Worm (Caenorhabditis elegans) whole organism, young adult: Measurements from ENCODE around the gene Y38E10A.2.

Source experiments
- F57C9.4 ChIP-seq: sonication (generic microtip); optimal IDR thresholded peaks from 2 replicates; lab custom pipeline; 2017; ENCODE audit warnings: mild to moderate bottlenecking, missing genetic modification characterization, missing compliant biosample characterization
- lin-40 ChIP-seq: sonication (generic microtip); optimal IDR thresholded peaks from 2 replicates; lab custom pipeline; 2016; ENCODE audit warnings: missing genetic modification characterization, mild to moderate bottlenecking, missing compliant biosample characterization, missing genotype, missing genetic modification reagents
- tbx-9 ChIP-seq: sonication (generic microtip); optimal IDR thresholded peaks from 2 replicates; lab custom pipeline; 2016; ENCODE audit warnings: borderline replicate concordance, missing genetic modification characterization, inconsistent platforms, missing compliant biosample characterization
- unc-62 ChIP-seq: fragments of 150-350 bp; optimal IDR thresholded peaks from 2 replicates; lab custom pipeline; 2014; ENCODE audit warnings: missing biosample characterization, missing genetic modification reagents, missing genetic modification characterization

DNA sequence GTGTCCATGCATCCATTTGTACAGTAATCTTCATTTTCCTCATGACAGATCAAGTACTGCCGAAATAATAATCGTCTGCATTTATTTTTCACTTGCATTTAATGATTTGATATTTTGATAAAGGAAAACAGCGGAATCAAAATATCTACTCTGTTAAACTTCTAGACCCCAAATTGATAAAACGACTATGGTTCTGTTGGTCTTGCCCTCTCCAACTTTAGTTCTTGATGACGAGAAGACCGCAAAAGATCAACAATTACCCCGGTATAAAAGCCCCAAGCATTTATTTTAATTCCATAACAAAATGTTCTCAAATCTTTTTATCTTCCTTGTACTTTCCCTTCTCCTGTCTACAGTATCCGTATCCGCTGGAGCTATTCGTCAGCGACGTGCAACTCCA is 35.2 kb upstream of the Y38E10A.2 start, which contains the start of gene Y38E10A.9:
- TF ChIP-seq F57C9.4 (tag; lab: Kevin White, UChicago), result no peak
- TF ChIP-seq lin-40 (tag; lab: Kevin White, UChicago), result no peak
- TF ChIP-seq unc-62 (GFP tag; lab: Kevin White, UChicago), result no peak
- no peak for TF ChIP-seq tbx-9 (tag; lab: Kevin White, UChicago)
